Worm (Caenorhabditis elegans): ENCODE measurements around the gene oac-40.

- TF ChIP-seq tab-1 (GFP tag; IDR thresholded peaks at IDR 0.05) (no peak), klf-2 (GFP tag; conservative IDR thresholded peaks at IDR 0.05) (no peak), med-1 (GFP tag; optimal IDR thresholded peaks at IDR 0.05; ENCODE audit: insufficient read depth) (no peak), T22C8.4 (GFP tag; IDR thresholded peaks at IDR 0.05) (no peak)
Measured at ce11 chrV:9033267-9033666, 16.7 kb downstream of the oac-40 start, which contains the start of gene C25E10.4.

Data from whole organism, midembryonic.